Worm (Caenorhabditis elegans) whole organism, L4 larva: ENCODE results near the gene C17G10.6.

Source experiments
- F44E2.7 ChIP-seq: fragments of 200-800 bp; sonication (Bioruptor generic); IDR thresholded peaks from 2 replicates; pipeline ENCODE4 v2.1.2; 2022; ENCODE audit warnings: missing genetic modification characterization, missing compliant biosample characterization
- R02D3.7 ChIP-seq: fragments of 150-350 bp; sonication (generic microtip); optimal IDR thresholded peaks from 3 replicates; lab custom pipeline; 2014; ENCODE audit warnings: missing biosample characterization, missing genetic modification characterization
- Y48G9A.11 ChIP-seq: fragments of 200-800 bp; sonication (Bioruptor generic); IDR thresholded peaks from 2 replicates; pipeline ENCODE4 v1.3.6; 2022; ENCODE audit warnings: missing genetic modification reagents, missing genetic modification characterization, missing compliant biosample characterization
- ZK546.5 ChIP-seq, 2 experiments: sonication (generic microtip); optimal IDR thresholded peaks; 2 replicates each; lab custom pipeline; 2017; ENCODE audit warnings: missing biosample characterization in 2 of 2, missing genetic modification characterization in 2 of 2
- aly-2 ChIP-seq: sonication (generic microtip); optimal IDR thresholded peaks from 2 replicates; lab custom pipeline; 2018; ENCODE audit warnings: missing biosample characterization, missing genetic modification characterization
- ceh-20 ChIP-seq: fragments of 200-800 bp; sonication (Bioruptor generic); IDR thresholded peaks from 2 replicates; pipeline ENCODE4 v1.3.6; 2022; ENCODE audit warnings: missing genetic modification reagents, missing genetic modification characterization, missing compliant biosample characterization
- ceh-82 ChIP-seq: sonication (generic microtip); optimal IDR thresholded peaks from 2 replicates; lab custom pipeline; 2017; ENCODE audit warnings: missing biosample characterization, missing genetic modification characterization
- daf-12 ChIP-seq: fragments of 150-350 bp; optimal IDR thresholded peaks from 2 replicates; lab custom pipeline; 2014; ENCODE audit warnings: missing biosample characterization, missing genetic modification reagents, missing genetic modification characterization
- dmd-9 ChIP-seq: fragments of 200-800 bp; sonication (Bioruptor generic); IDR thresholded peaks from 2 replicates; pipeline ENCODE4 v1.3.6; 2022; ENCODE audit warnings: missing genetic modification reagents, missing genetic modification characterization, missing compliant biosample characterization
- dpl-1 ChIP-seq: fragments of 150-350 bp; optimal IDR thresholded peaks from 2 replicates; lab custom pipeline; 2014; ENCODE audit warnings: missing biosample characterization, missing genetic modification reagents, missing genetic modification characterization
- egl-27 ChIP-seq: sonication (generic microtip); optimal IDR thresholded peaks from 3 replicates; lab custom pipeline; 2017; ENCODE audit warnings: missing biosample characterization, missing genetic modification reagents, missing genetic modification characterization
- egl-43 ChIP-seq: fragments of 200-800 bp; sonication (Bioruptor generic); IDR thresholded peaks from 2 replicates; pipeline ENCODE4 v1.3.6; 2022; ENCODE audit warnings: missing genetic modification reagents, missing genetic modification characterization, missing compliant biosample characterization
- hlh-11 ChIP-seq: fragments of 200-800 bp; sonication (Bioruptor generic); optimal IDR thresholded peaks from 2 replicates; lab custom pipeline; 2018; ENCODE audit warnings: mild to moderate bottlenecking, missing genetic modification characterization, missing compliant biosample characterization
- nhr-76 ChIP-seq: fragments of 150-350 bp; optimal IDR thresholded peaks from 2 replicates; lab custom pipeline; 2014; ENCODE audit warnings: missing biosample characterization, missing genetic modification characterization
- nhr-77 ChIP-seq: fragments of 150-350 bp; optimal IDR thresholded peaks from 2 replicates; lab custom pipeline; 2014; ENCODE audit warnings: missing biosample characterization, missing genetic modification characterization
- saeg-2 ChIP-seq: fragments of 200-800 bp; sonication (Bioruptor generic); IDR thresholded peaks from 2 replicates; pipeline ENCODE4 v1.3.6; 2022; ENCODE audit warnings: missing genetic modification reagents, missing genetic modification characterization, missing compliant biosample characterization
- set-16 ChIP-seq: fragments of 200-800 bp; sonication (Bioruptor generic); IDR thresholded peaks from 2 replicates; pipeline ENCODE4 v1.3.6; 2022; ENCODE audit warnings: missing genetic modification reagents, missing genetic modification characterization, missing compliant biosample characterization
- zfp-3 ChIP-seq: fragments of 200-800 bp; sonication (Bioruptor generic); conservative IDR thresholded peaks from 2 replicates; pipeline ENCODE4 v1.3.6; 2022; ENCODE audit warnings: missing genetic modification reagents, missing genetic modification characterization, missing compliant biosample characterization
- zip-2 ChIP-seq: fragments of 150-350 bp; optimal IDR thresholded peaks from 2 replicates; lab custom pipeline; 2014; ENCODE audit warnings: missing biosample characterization, missing genetic modification characterization

C17G10.6 gene

DNA sequence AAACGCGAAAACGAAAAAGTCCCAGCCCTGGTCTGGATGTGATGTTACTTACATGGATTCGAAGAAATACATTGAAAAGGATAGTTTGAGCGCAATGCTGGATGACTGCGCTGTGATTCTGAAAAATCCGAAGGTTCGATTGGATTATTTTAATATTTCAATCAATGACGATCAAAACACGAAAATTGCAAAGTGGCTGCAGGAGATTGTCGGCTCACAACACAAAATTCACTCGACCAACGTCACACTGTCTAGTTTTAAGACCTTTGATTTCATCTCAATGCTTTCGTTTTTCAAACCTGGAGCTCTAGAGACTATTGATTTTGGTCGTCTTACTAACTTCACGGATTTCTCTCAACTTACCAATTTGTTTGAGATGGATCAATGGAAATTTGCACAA, 51.6 kb downstream of the C17G10.6 start, which contains the start of gene C17C3.5:
Gene C17C3.5 (plus strand): TSS at position 301 of the 400 bp plus-strand sequence.
- no peak for TF ChIP-seq ceh-82 (tag; lab: Kevin White, UChicago)
- TF ChIP-seq zip-2, result no peak
- no peak for TF ChIP-seq egl-43 (GFP tag; lab: Robert Waterston, UW)
- TF ChIP-seq saeg-2 (GFP tag; lab: Robert Waterston, UW), result no peak
- TF ChIP-seq ZK546.5 (tag; optimal IDR thresholded peaks at IDR 0.05; lab: Kevin White, UChicago), result no peak
- TF ChIP-seq F44E2.7 (GFP tag; lab: Robert Waterston, UW), result no peak
- TF ChIP-seq set-16 (GFP tag; lab: Robert Waterston, UW), result no peak
- TF ChIP-seq Y48G9A.11 (GFP tag; lab: Robert Waterston, UW), result no peak
- no peak for TF ChIP-seq hlh-11
- no peak for TF ChIP-seq nhr-77 (tag; lab: Kevin White, UChicago)
- no peak for TF ChIP-seq R02D3.7 (tag; lab: Kevin White, UChicago)
- TF ChIP-seq ceh-20 (GFP tag; lab: Robert Waterston, UW), result no peak
- no peak for TF ChIP-seq zfp-3 (GFP tag; lab: Robert Waterston, UW)
- no peak for TF ChIP-seq aly-2 (tag; lab: Kevin White, UChicago)
- no peak for TF ChIP-seq egl-27 (tag; lab: Kevin White, UChicago)
- TF ChIP-seq dpl-1 (GFP tag; lab: Kevin White, UChicago), result no peak
- no peak for TF ChIP-seq dmd-9 (GFP tag; lab: Robert Waterston, UW)
- TF ChIP-seq nhr-76 (tag; lab: Kevin White, UChicago), result no peak
- TF ChIP-seq daf-12, result no peak
- TF ChIP-seq, all 104 proteins: peak for 0
